Fruit fly (Drosophila melanogaster) whole organism: Measurements from ENCODE around the gene CG42854.

ENCODE experiments used
- CG8478 ChIP-seq: fragments of >200 bp; optimal IDR thresholded peaks from 2 replicates; lab custom pipeline; 2018; ENCODE audit warnings: inconsistent platforms
- Dll ChIP-seq: fragments of >200 bp; optimal IDR thresholded peaks from 2 replicates; lab custom pipeline; 2017
- EcR ChIP-seq, 2 experiments: fragments of >200 bp; optimal IDR thresholded peaks; 2 replicates each; lab custom pipeline; 2017; ENCODE audit warnings: missing biosample characterization in 2 of 2, missing genetic modification characterization in 2 of 2, missing genetic modification reagents in 2 of 2
- pan ChIP-seq: fragments of >200 bp; optimal IDR thresholded peaks from 2 replicates; lab custom pipeline; 2017
- psq ChIP-seq: fragments of >200 bp; optimal IDR thresholded peaks from 2 replicates; lab custom pipeline; 2017
- usp ChIP-seq: fragments of >200 bp; optimal IDR thresholded peaks from 2 replicates; lab custom pipeline; 2017; ENCODE audit warnings: missing biosample characterization, missing genetic modification characterization, mixed read lengths

DNA sequence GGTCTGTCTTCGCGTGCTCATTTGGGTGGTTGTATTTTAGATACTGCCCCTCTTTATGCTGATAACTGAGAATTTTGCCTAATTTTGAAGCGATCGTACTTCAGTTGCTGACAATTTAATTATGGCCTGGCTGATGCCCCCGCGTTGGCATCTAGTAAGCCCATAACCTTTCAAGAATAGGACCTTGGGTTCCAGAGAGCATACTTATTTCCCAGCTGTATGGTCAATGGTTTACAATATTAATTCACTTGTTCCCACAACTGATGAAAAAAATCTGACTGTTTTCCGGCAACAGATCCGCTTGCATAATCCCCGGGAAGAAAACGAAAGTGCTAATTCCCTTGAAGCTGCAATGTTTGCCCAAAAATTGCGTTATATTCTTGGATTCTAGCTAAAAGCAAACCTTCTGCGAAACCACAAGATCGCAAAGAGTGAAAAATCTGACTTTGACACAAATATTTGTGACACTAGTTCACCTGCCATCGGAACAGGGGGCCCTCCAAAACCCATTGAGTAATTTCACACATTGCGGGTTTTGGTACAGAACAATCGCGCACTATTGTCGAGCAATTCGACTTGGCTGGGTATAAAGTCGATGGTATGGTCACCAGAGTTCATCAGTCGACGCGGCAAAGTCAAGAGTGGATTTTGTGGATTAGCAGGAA is 44.2 kb downstream of the CG42854 start, which contains the start of the genes TTLL1A and CG5070:
- TF ChIP-seq psq (no peak), CG8478 (no peak), pan (lab: Kevin White, UChicago) (no peak), Dll (lab: Kevin White, UChicago) (no peak), usp (GFP tag; lab: Kevin White, UChicago) (no peak), EcR (GFP tag; optimal IDR thresholded peaks at IDR 0.05; lab: Kevin White, UChicago) (no peak)
